Fruit fly (Drosophila melanogaster) whole organism, pupa: Measurements from ENCODE around the gene CG31176.

Experiments
- CG10348 ChIP-seq: fragments of 200-800 bp; sonication (Bioruptor generic); IDR thresholded peaks from 2 replicates; pipeline ENCODE4 v1.3.6; 2022; ENCODE audit warnings: missing biosample characterization, missing genetic modification characterization
- CG12605 ChIP-seq: fragments of 200-800 bp; sonication (Bioruptor generic); IDR thresholded peaks from 2 replicates; pipeline ENCODE4 v1.3.6; 2022; ENCODE audit warnings: missing biosample characterization, missing genetic modification characterization
- CG17806 ChIP-seq: fragments of 200-800 bp; sonication (Bioruptor generic); optimal IDR thresholded peaks from 2 replicates; lab custom pipeline; 2018; ENCODE audit warnings: missing biosample characterization, mild to moderate bottlenecking, missing genetic modification characterization, moderate library complexity
- CG32121 ChIP-seq: fragments of 200-800 bp; sonication (Bioruptor generic); IDR thresholded peaks from 2 replicates; pipeline ENCODE4 v1.3.6; 2022; ENCODE audit warnings: missing biosample characterization, missing genetic modification characterization
- CG34367 ChIP-seq: fragments of 200-800 bp; sonication (Bioruptor generic); optimal IDR thresholded peaks from 2 replicates; lab custom pipeline; 2018; ENCODE audit warnings: missing biosample characterization, mild to moderate bottlenecking, missing genetic modification characterization
- CG4496 ChIP-seq: fragments of 200-800 bp; sonication (Bioruptor generic); IDR thresholded peaks from 3 replicates; pipeline ENCODE4 v1.3.6; 2022; ENCODE audit warnings: missing biosample characterization, missing genetic modification characterization
- D1 ChIP-seq: fragments of 200-800 bp; sonication (Bioruptor generic); optimal IDR thresholded peaks from 2 replicates; lab custom pipeline; 2018; ENCODE audit warnings: missing biosample characterization, mild to moderate bottlenecking, missing genetic modification characterization, moderate library complexity
- EcR ChIP-seq: fragments of 200-800 bp; sonication (Bioruptor generic); optimal IDR thresholded peaks from 3 replicates; lab custom pipeline; 2019; ENCODE audit warnings: missing biosample characterization, missing genetic modification characterization, mild to moderate bottlenecking, moderate library complexity, missing genetic modification reagents
- Ets98B ChIP-seq: fragments of 200-800 bp; sonication (Bioruptor generic); IDR thresholded peaks from 2 replicates; pipeline ENCODE4 v1.3.6; 2022; ENCODE audit warnings: missing biosample characterization, missing genetic modification characterization
- Pif1A ChIP-seq: fragments of 200-800 bp; sonication (Bioruptor generic); optimal IDR thresholded peaks from 3 replicates; lab custom pipeline; 2016; ENCODE audit warnings: missing biosample characterization, missing genetic modification characterization
- Pif1B ChIP-seq: fragments of 200-800 bp; sonication (Bioruptor generic); optimal IDR thresholded peaks from 3 replicates; lab custom pipeline; 2016; ENCODE audit warnings: missing biosample characterization, missing genetic modification characterization
- Snoo ChIP-seq: fragments of 200-800 bp; sonication (Bioruptor generic); optimal IDR thresholded peaks from 3 replicates; lab custom pipeline; 2017; ENCODE audit warnings: missing biosample characterization, mild to moderate bottlenecking, missing genetic modification characterization, inconsistent platforms
- gl ChIP-seq: fragments of 200-800 bp; sonication (Bioruptor generic); optimal IDR thresholded peaks from 2 replicates; lab custom pipeline; 2018; ENCODE audit warnings: missing biosample characterization, mild to moderate bottlenecking, missing genetic modification characterization

dm6 chr3R:21753974-21754373 lies 34.5 kb upstream of the CG31176 start, which contains the start of gene CG31198:
- no peak for TF ChIP-seq CG17806 (tag; lab: Kevin White, UChicago)
- TF ChIP-seq Ets98B (GFP tag; lab: Robert Waterston, UW) = no peak
- TF ChIP-seq D1 (tag; lab: Kevin White, UChicago) = no peak
- no peak for TF ChIP-seq gl (tag; lab: Kevin White, UChicago)
- no peak for TF ChIP-seq CG4496
- TF ChIP-seq CG34367 (tag; lab: Kevin White, UChicago) = no peak
- TF ChIP-seq CG12605 (GFP tag; lab: Robert Waterston, UW) = no peak
- TF ChIP-seq EcR = no peak
- TF ChIP-seq CG32121 (GFP tag; lab: Robert Waterston, UW) = no peak
- TF ChIP-seq Pif1B (GFP tag; lab: Kevin White, UChicago) = no peak
- no peak for TF ChIP-seq Pif1A
- TF ChIP-seq Snoo (tag; lab: Kevin White, UChicago) = no peak
- no peak for TF ChIP-seq CG10348
